Worm (Caenorhabditis elegans): ENCODE data around the gene bli-6.

DNA sequence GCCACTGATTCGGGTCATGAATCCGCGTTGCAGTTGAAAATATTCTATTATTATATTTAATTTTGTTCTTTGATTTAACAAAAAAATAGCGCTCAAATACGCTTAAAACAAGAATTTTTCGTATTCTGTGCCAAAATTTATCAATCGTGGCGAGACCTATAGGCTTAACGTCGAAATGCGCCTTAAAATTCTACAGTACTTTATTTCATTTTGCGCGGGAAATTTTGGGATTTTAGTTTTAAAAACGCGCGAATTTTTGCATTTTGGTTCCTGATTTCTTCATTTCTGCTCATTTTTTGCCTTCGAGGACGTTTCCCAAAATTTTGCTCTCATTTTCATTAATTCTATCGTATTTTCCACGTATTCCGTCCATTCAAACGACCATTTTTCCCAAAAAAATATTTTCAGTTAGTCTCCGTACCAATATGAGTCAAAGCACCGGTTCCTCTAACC is 44.3 kb downstream of the bli-6 start, which contains the start of gene puf-11:
- TF ChIP-seq aly-2 (tag; optimal IDR thresholded peaks at IDR 0.05) (no peak), nhr-12 (tag; optimal IDR thresholded peaks at IDR 0.05) (no peak), skn-1 (tag; optimal IDR thresholded peaks at IDR 0.05) (no peak), ama-1 (optimal IDR thresholded peaks at IDR 0.05) (no peak), Y116A8C.19 (tag; optimal IDR thresholded peaks at IDR 0.05; ENCODE audit: borderline replicate concordance) (no peak), fos-1 (tag; optimal IDR thresholded peaks at IDR 0.05) (no peak), nhr-76 (tag; optimal IDR thresholded peaks at IDR 0.05) (no peak), elt-2 (tag; optimal IDR thresholded peaks at IDR 0.05) (no peak), lin-13 (GFP tag; optimal IDR thresholded peaks at IDR 0.05) (no peak), elt-3 (tag; optimal IDR thresholded peaks at IDR 0.05) (no peak), unc-30 (tag; optimal IDR thresholded peaks at IDR 0.05) (no peak)

All from whole organism, L1 larva.